Fruit fly (Drosophila melanogaster): ENCODE results near the gene CG15252.

DNA sequence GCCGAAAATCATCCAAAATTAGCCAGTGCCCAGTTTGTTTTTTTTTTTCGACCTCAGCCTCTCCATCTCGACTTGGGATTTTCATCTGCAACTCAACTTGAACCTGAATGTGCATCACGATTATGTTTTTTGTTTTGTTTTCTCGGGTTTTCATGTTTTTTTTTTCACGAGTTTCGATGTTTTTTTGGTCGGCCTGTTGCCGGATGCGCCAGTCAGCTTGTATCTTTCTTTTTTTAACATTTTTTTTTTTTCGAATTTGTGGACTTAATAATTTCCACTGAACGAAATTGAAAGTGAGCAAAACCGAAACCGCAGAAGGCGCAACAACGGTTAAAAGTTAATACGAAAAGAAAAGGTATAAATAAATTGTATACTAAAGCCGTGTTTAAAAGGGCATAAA, 41.4 kb upstream of the CG15252 start:
- TF ChIP-seq Sp1 (GFP tag; optimal IDR thresholded peaks at IDR 0.05) (no peak), jim (GFP tag; optimal IDR thresholded peaks at IDR 0.05) (no peak), Dfd (GFP tag; optimal IDR thresholded peaks at IDR 0.05) (no peak), fru (GFP tag; optimal IDR thresholded peaks at IDR 0.05) (no peak), woc (GFP tag; optimal IDR thresholded peaks at IDR 0.05) (no peak), Hr78 (GFP tag; optimal IDR thresholded peaks at IDR 0.05) (no peak), ey (GFP tag; optimal IDR thresholded peaks at IDR 0.05) (no peak), sage (GFP tag; optimal IDR thresholded peaks at IDR 0.05) (no peak), Hr83 (GFP tag; optimal IDR thresholded peaks at IDR 0.05; ENCODE audit: poor library complexity, severe bottlenecking) (no peak), usp (GFP tag; optimal IDR thresholded peaks at IDR 0.05) (no peak), CG9705 (GFP tag; optimal IDR thresholded peaks at IDR 0.05) (no peak), Abd-B (GFP tag; optimal IDR thresholded peaks at IDR 0.05) (no peak), sv (GFP tag; optimal IDR thresholded peaks at IDR 0.05) (no peak)
